Fruit fly (Drosophila melanogaster) whole organism, wandering third instar larva: ENCODE results near the gene Tsp66A.

Source experiments
- CG32264 ChIP-seq: fragments of 200-800 bp; sonication (Bioruptor generic); optimal IDR thresholded peaks from 2 replicates; lab custom pipeline; 2016; ENCODE audit warnings: missing biosample characterization, missing genetic modification characterization
- CG9705 ChIP-seq: fragments of 200-800 bp; sonication (Bioruptor generic); optimal IDR thresholded peaks from 2 replicates; lab custom pipeline; 2018; ENCODE audit warnings: missing biosample characterization, mild to moderate bottlenecking, missing genetic modification characterization
- CrebA ChIP-seq: fragments of 200-800 bp; sonication (Bioruptor generic); optimal IDR thresholded peaks from 2 replicates; lab custom pipeline; 2016; ENCODE audit warnings: missing biosample characterization, mild to moderate bottlenecking, missing genetic modification characterization, borderline replicate concordance
- Dfd ChIP-seq: fragments of >200 bp; optimal IDR thresholded peaks from 2 replicates; lab custom pipeline; 2017; ENCODE audit warnings: missing biosample characterization, missing genetic modification characterization
- Dif ChIP-seq: fragments of 200-275, 200-300 bp; sonication (Bioruptor generic); optimal IDR thresholded peaks from 2 replicates; lab custom pipeline; 2018; ENCODE audit warnings: missing biosample characterization, missing genetic modification characterization; ENCODE audit not compliant: partially characterized antibody
- GATAd ChIP-seq: sonication (Bioruptor generic); optimal IDR thresholded peaks from 2 replicates; lab custom pipeline; 2016; ENCODE audit warnings: missing biosample characterization, missing genetic modification characterization
- HLH106 ChIP-seq: fragments of 200-800 bp; optimal IDR thresholded peaks from 3 replicates; lab custom pipeline; 2019; ENCODE audit warnings: missing biosample characterization, mild to moderate bottlenecking, missing genetic modification characterization, moderate library complexity
- Hnf4 ChIP-seq: fragments of 200-800 bp; sonication (Bioruptor generic); optimal IDR thresholded peaks from 2 replicates; lab custom pipeline; 2016; ENCODE audit warnings: missing biosample characterization, mild to moderate bottlenecking, missing genetic modification characterization
- Hr83 ChIP-seq: fragments of 200-300 bp; sonication (Bioruptor generic); optimal IDR thresholded peaks from 2 replicates; lab custom pipeline; 2016; ENCODE audit warnings: missing biosample characterization, mild to moderate bottlenecking, missing genetic modification characterization, moderate library complexity; ENCODE audit not compliant: poor library complexity, severe bottlenecking
- Jra ChIP-seq: sonication (Bioruptor generic); optimal IDR thresholded peaks from 2 replicates; lab custom pipeline; 2016; ENCODE audit warnings: missing biosample characterization, missing genetic modification characterization
- Mio ChIP-seq: sonication (Bioruptor generic); optimal IDR thresholded peaks from 2 replicates; lab custom pipeline; 2016; ENCODE audit warnings: missing biosample characterization, missing genetic modification characterization
- Myc ChIP-seq: fragments of >200 bp; optimal IDR thresholded peaks from 2 replicates; lab custom pipeline; 2017
- OdsH ChIP-seq: fragments of 200-800 bp; sonication (Bioruptor generic); optimal IDR thresholded peaks from 2 replicates; lab custom pipeline; 2016; ENCODE audit warnings: missing biosample characterization, mild to moderate bottlenecking, missing genetic modification characterization
- Rel ChIP-seq, 2 experiments: fragments of 200-800 bp; sonication (Bioruptor generic) in 1 of 2; optimal IDR thresholded peaks; 2 replicates in 1 of 2; 3 replicates in 1 of 2; lab custom pipeline; 2016 to 2019; ENCODE audit warnings: mild to moderate bottlenecking in 2 of 2, missing biosample characterization in 2 of 2, missing genetic modification characterization in 2 of 2, moderate library complexity in 1 of 2
- Sp1 ChIP-seq: fragments of 200-800 bp; sonication (Bioruptor generic); optimal IDR thresholded peaks from 3 replicates; lab custom pipeline; 2019; ENCODE audit warnings: missing biosample characterization, mild to moderate bottlenecking, missing genetic modification characterization, moderate library complexity
- Vsx2 ChIP-seq: fragments of 200-300, 225-300 bp; sonication (Bioruptor generic); optimal IDR thresholded peaks from 2 replicates; lab custom pipeline; 2018; ENCODE audit warnings: missing biosample characterization, missing genetic modification characterization; ENCODE audit not compliant: partially characterized antibody
- br ChIP-seq: fragments of 200-800 bp; sonication (Bioruptor generic); optimal IDR thresholded peaks from 2 replicates; lab custom pipeline; 2016; ENCODE audit warnings: missing biosample characterization, missing genetic modification characterization
- brk ChIP-seq: fragments of 200-800 bp; sonication (Bioruptor generic); optimal IDR thresholded peaks from 2 replicates; lab custom pipeline; 2016; ENCODE audit warnings: missing biosample characterization, mild to moderate bottlenecking, missing genetic modification characterization
- dl ChIP-seq, 2 experiments: fragments of 175-275, 200-275 bp in 1 of 2; fragments of 200-275 bp in 1 of 2; sonication (Bioruptor generic); optimal IDR thresholded peaks; lab custom pipeline; 2018; ENCODE audit warnings: mild to moderate bottlenecking in 2 of 2, missing biosample characterization in 2 of 2, missing genetic modification characterization in 2 of 2, moderate library complexity in 2 of 2; ENCODE audit not compliant: partially characterized antibody in 2 of 2, insufficient read depth in 1 of 2
- dmrt93B ChIP-seq: fragments of 200-800 bp; sonication (Bioruptor generic); optimal IDR thresholded peaks from 2 replicates; lab custom pipeline; 2018; ENCODE audit warnings: missing biosample characterization, mild to moderate bottlenecking, missing genetic modification characterization
- dsf ChIP-seq: sonication (Bioruptor generic); optimal IDR thresholded peaks from 2 replicates; lab custom pipeline; 2016; ENCODE audit warnings: missing biosample characterization, missing genetic modification characterization, borderline replicate concordance
- ey ChIP-seq: fragments of 200-800 bp; sonication (Bioruptor generic); optimal IDR thresholded peaks from 2 replicates; lab custom pipeline; 2016; ENCODE audit warnings: missing biosample characterization, missing genetic modification characterization
- foxo ChIP-seq, 2 experiments: fragments of 200-800 bp; sonication (Bioruptor generic); optimal IDR thresholded peaks; 2 replicates in 1 of 2; 3 replicates in 1 of 2; lab custom pipeline; 2016 to 2017; ENCODE audit warnings: missing biosample characterization in 2 of 2, missing genetic modification characterization in 2 of 2
- fru ChIP-seq: fragments of 200-800 bp; sonication (Bioruptor generic); optimal IDR thresholded peaks from 3 replicates; lab custom pipeline; 2016; ENCODE audit warnings: missing biosample characterization, mild to moderate bottlenecking, missing genetic modification characterization
- jim ChIP-seq: fragments of 175-275, 200-325 bp; sonication (Bioruptor generic); optimal IDR thresholded peaks from 2 replicates; lab custom pipeline; 2016; ENCODE audit warnings: missing biosample characterization, mild to moderate bottlenecking, missing genetic modification characterization
- lola ChIP-seq: fragments of >200 bp; optimal IDR thresholded peaks from 2 replicates; lab custom pipeline; 2017; ENCODE audit warnings: missing biosample characterization, missing genetic modification characterization
- psq ChIP-seq: fragments of 200-800 bp; sonication (Bioruptor generic); optimal IDR thresholded peaks from 3 replicates; lab custom pipeline; 2017; ENCODE audit warnings: missing biosample characterization, mild to moderate bottlenecking, missing genetic modification characterization, moderate library complexity
- rgr ChIP-seq: fragments of 200-800 bp; sonication (Bioruptor generic); optimal IDR thresholded peaks from 3 replicates; lab custom pipeline; 2016; ENCODE audit warnings: missing biosample characterization, mild to moderate bottlenecking, missing genetic modification characterization
- sage ChIP-seq: fragments of 200-800 bp; sonication (Bioruptor generic); optimal IDR thresholded peaks from 2 replicates; lab custom pipeline; 2016; ENCODE audit warnings: missing biosample characterization, mild to moderate bottlenecking, missing genetic modification characterization
- sv ChIP-seq: fragments of 200-800 bp; sonication (Bioruptor generic); optimal IDR thresholded peaks from 3 replicates; lab custom pipeline; 2016; ENCODE audit warnings: missing biosample characterization, missing genetic modification characterization
- tai ChIP-seq: sonication (Bioruptor generic); optimal IDR thresholded peaks from 2 replicates; lab custom pipeline; 2016; ENCODE audit warnings: missing biosample characterization, missing genetic modification characterization
- usp ChIP-seq: fragments of >200 bp; optimal IDR thresholded peaks from 2 replicates; lab custom pipeline; 2017; ENCODE audit warnings: missing biosample characterization, missing genetic modification characterization
- woc ChIP-seq: sonication (Bioruptor generic); optimal IDR thresholded peaks from 2 replicates; lab custom pipeline; 2016; ENCODE audit warnings: missing biosample characterization, mild to moderate bottlenecking, missing genetic modification characterization

Gene Tsp66A

DNA sequence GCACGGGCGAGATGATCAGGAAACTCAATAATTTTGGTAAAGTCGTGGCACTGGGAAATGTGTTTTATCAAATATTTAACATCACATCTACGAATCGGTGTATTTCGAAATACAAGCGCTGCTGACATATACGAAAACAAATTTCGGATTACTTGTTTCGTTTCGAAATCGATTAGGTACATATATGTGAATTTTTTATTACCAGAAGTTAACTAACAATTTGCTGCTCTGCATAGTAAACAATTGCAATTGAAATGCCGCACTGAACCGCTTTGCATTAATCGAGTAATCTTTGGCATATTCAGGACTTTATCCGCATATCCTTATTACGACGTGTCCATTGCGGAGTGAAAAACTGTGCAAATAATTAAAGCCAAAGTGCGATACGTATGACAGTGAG is 27.9 kb upstream of the Tsp66A start, which contains the start of gene CG14835:
TSS of gene CG14835 (minus strand) at position 101 of the 400 bp plus-strand sequence.
- TF ChIP-seq rgr (no peak), sage (GFP tag; lab: Kevin White, UChicago) (no peak), Myc (lab: Kevin White, UChicago) (no peak), Dfd (no peak), lola (GFP tag; lab: Kevin White, UChicago) (no peak), woc (GFP tag; lab: Kevin White, UChicago) (no peak), OdsH (GFP tag; lab: Kevin White, UChicago) (no peak), Hnf4 (GFP tag; lab: Kevin White, UChicago) (no peak)

DNA sequence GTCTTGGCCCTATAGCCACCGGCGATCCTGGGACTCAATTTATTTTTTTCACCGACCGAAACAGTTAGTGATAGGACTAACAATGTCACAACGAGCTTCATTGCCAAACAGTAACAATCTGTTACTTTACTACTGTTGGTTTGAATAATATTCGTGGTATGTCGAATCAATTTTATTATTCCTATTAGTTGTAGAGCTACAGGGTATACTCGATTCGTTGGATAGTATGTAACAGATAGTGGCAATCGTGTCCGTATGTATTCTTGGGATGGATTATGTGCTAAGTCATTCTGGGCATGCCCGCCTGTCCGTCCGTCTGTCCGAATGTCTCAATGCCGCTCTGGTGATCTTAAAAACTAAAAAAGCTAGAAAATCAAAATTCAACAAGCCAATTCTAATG is 26.0 kb upstream of the Tsp66A start, which contains the start of gene sphinx1:
TSS of gene sphinx1 (minus strand) at position 101 of the 400 bp plus-strand sequence.
- TF ChIP-seq fru (GFP tag; lab: Kevin White, UChicago) (no peak), Mio (no peak), Rel (GFP tag; optimal IDR thresholded peaks at IDR 0.05; lab: Kevin White, UChicago) (no peak), Rel (tag; optimal IDR thresholded peaks at IDR 0.05; lab: Kevin White, UChicago) (no peak), foxo (GFP tag; optimal IDR thresholded peaks at IDR 0.05; lab: Kevin White, UChicago) (no peak), lola (GFP tag; lab: Kevin White, UChicago) (no peak), Sp1 (no peak), jim (GFP tag; lab: Kevin White, UChicago) (no peak), psq (GFP tag; lab: Kevin White, UChicago) (no peak), brk (no peak), ey (GFP tag; lab: Kevin White, UChicago) (no peak), GATAd (GFP tag; lab: Kevin White, UChicago) (no peak), HLH106 (tag; lab: Kevin White, UChicago) (no peak), Hr83 (GFP tag; lab: Kevin White, UChicago) (no peak), rgr (no peak), Dfd (no peak), dsf (GFP tag; lab: Kevin White, UChicago) (no peak), tai (no peak)

DNA sequence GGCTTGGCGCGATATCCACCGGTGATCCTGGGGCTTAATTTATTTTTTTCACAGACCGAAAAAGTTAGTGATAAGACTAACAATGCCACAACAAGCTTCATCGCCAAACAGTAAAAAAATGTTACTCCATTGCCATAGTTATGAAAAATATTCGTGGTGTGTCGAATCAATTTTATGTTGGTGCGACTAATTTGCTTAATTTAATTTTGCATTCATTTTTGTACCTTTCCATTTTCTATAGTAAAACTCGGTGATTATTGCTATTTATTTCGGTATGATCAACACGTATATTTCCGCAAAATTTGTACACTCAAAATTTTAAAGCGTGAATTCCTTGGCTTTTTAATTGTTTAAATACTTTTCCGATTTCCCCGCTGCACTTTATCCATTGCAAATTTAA is 24.7 kb upstream of the Tsp66A start, which contains the start of gene sphinx2:
TSS of gene sphinx2 (minus strand) at position 101 of the 400 bp plus-strand sequence.
- TF ChIP-seq Dif (no peak), dl (GFP tag; optimal IDR thresholded peaks at IDR 0.05; lab: Kevin White, UChicago; ENCODE audit: insufficient read depth in 1 of 2, partially characterized antibody in 2 of 2) (no peak), foxo (GFP tag; optimal IDR thresholded peaks at IDR 0.05; lab: Kevin White, UChicago) (no peak), br (GFP tag; lab: Kevin White, UChicago) (no peak), dsf (GFP tag; lab: Kevin White, UChicago) (no peak), Rel (GFP tag; optimal IDR thresholded peaks at IDR 0.05; lab: Kevin White, UChicago) (no peak), Rel (tag; optimal IDR thresholded peaks at IDR 0.05; lab: Kevin White, UChicago) (no peak), usp (GFP tag; lab: Kevin White, UChicago) (no peak), CG32264 (GFP tag; lab: Kevin White, UChicago) (no peak), sv (GFP tag; lab: Kevin White, UChicago) (no peak), tai (no peak), Hr83 (GFP tag; lab: Kevin White, UChicago) (no peak), rgr (no peak), CrebA (no peak)
- TF ChIP-seq, all 38 proteins: peak for 0

DNA sequence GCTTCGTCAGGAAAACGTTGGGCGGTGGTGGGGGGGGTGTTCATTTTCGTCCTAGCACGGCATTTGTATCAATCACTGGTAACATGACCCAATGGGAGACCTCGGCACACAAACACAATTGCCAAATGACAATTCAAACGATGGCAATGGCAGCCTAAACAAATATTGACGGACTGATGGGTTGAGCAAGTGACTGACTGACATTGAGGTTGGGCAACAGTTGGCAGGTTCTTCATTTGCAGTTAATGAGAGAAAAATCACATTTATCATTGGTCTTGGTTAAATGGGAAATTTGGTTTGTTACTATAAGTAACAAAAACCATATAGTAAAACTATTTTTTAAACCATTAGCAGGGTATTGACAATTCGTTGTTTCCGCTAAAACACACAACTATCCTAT is 16.2 kb upstream of the Tsp66A start:
- no peak for TF ChIP-seq br (GFP tag; lab: Kevin White, UChicago)
- TF ChIP-seq Hnf4 (GFP tag; lab: Kevin White, UChicago) = no peak
- TF ChIP-seq Mio = no peak
- no peak for TF ChIP-seq Jra (GFP tag; lab: Kevin White, UChicago)
- TF ChIP-seq woc (GFP tag; lab: Kevin White, UChicago) = no peak
- TF ChIP-seq foxo (GFP tag; optimal IDR thresholded peaks at IDR 0.05; lab: Kevin White, UChicago) = no peak
- TF ChIP-seq Rel (GFP tag; optimal IDR thresholded peaks at IDR 0.05; lab: Kevin White, UChicago) = no peak
- no peak for TF ChIP-seq Rel (tag; optimal IDR thresholded peaks at IDR 0.05; lab: Kevin White, UChicago)
- no peak for TF ChIP-seq Dfd
- TF ChIP-seq Vsx2 = no peak
- TF ChIP-seq brk = no peak
- TF ChIP-seq CG9705 (GFP tag; lab: Kevin White, UChicago) = no peak
- TF ChIP-seq OdsH (GFP tag; lab: Kevin White, UChicago) = no peak
- no peak for TF ChIP-seq fru (GFP tag; lab: Kevin White, UChicago)
- TF ChIP-seq sv (GFP tag; lab: Kevin White, UChicago) = no peak
- TF ChIP-seq HLH106 (tag; lab: Kevin White, UChicago) = no peak
- no peak for TF ChIP-seq dmrt93B (GFP tag; lab: Kevin White, UChicago)
- TF ChIP-seq CrebA = no peak
